Worm (Caenorhabditis elegans) whole organism, L4 larva: ENCODE measurements around the gene str-99.
A peak's percentile ranks its signal among the peaks of the same experiment; 100 is the strongest.

Experiments used
- F26F4.8 ChIP-seq: fragments of 200-800 bp; sonication (Bioruptor generic); conservative IDR thresholded peaks from 2 replicates; pipeline ENCODE4 v1.3.6; 2022; ENCODE audit warnings: missing genetic modification characterization, missing compliant biosample characterization
- F37D6.2 ChIP-seq: sonication (generic microtip); optimal IDR thresholded peaks from 2 replicates; lab custom pipeline; 2016; ENCODE audit warnings: mild to moderate bottlenecking, missing genetic modification characterization, missing compliant biosample characterization
- F44E2.7 ChIP-seq: fragments of 200-800 bp; sonication (Bioruptor generic); IDR thresholded peaks from 2 replicates; pipeline ENCODE4 v2.1.2; 2022; ENCODE audit warnings: missing genetic modification characterization, missing compliant biosample characterization
- R02D3.7 ChIP-seq: fragments of 150-350 bp; sonication (generic microtip); optimal IDR thresholded peaks from 3 replicates; lab custom pipeline; 2014; ENCODE audit warnings: missing biosample characterization, missing genetic modification characterization
- Y48G9A.11 ChIP-seq: fragments of 200-800 bp; sonication (Bioruptor generic); IDR thresholded peaks from 2 replicates; pipeline ENCODE4 v1.3.6; 2022; ENCODE audit warnings: missing genetic modification reagents, missing genetic modification characterization, missing compliant biosample characterization
- ceh-62 ChIP-seq: sonication (generic microtip); optimal IDR thresholded peaks from 2 replicates; lab custom pipeline; 2017; ENCODE audit warnings: missing biosample characterization, missing genetic modification characterization
- daf-16 ChIP-seq, 3 experiments: sonication (generic microtip); optimal IDR thresholded peaks; 2 replicates each; lab custom pipeline; 2016 to 2017; ENCODE audit warnings: missing genetic modification characterization in 3 of 3, missing genetic modification reagents in 3 of 3, mild to moderate bottlenecking in 2 of 3, missing compliant biosample characterization in 2 of 3, missing biosample characterization in 1 of 3, moderate library complexity in 1 of 3
- dmd-8 ChIP-seq: fragments of 200-800 bp; sonication (Bioruptor generic); IDR thresholded peaks from 2 replicates; pipeline ENCODE4 v1.3.6; 2022; ENCODE audit warnings: missing genetic modification characterization, missing compliant biosample characterization
- dve-1 ChIP-seq: sonication (generic microtip); optimal IDR thresholded peaks from 2 replicates; lab custom pipeline; 2017; ENCODE audit warnings: antibody characterized with exemption, mild to moderate bottlenecking, missing genetic modification characterization, missing compliant biosample characterization; ENCODE audit not compliant: insufficient read depth
- egl-27 ChIP-seq: sonication (generic microtip); optimal IDR thresholded peaks from 3 replicates; lab custom pipeline; 2017; ENCODE audit warnings: missing biosample characterization, missing genetic modification reagents, missing genetic modification characterization
- lsy-2 ChIP-seq, 2 experiments: fragments of 150-350 bp in 1 of 2; sonication (generic microtip) in 1 of 2; optimal IDR thresholded peaks; 2 replicates each; lab custom pipeline; 2014 to 2017; ENCODE audit warnings: missing biosample characterization in 2 of 2, missing genetic modification characterization in 2 of 2
- madf-5 ChIP-seq, 2 experiments: fragments of 200-800 bp; sonication (Bioruptor generic); IDR thresholded peaks; 2 replicates each; pipeline ENCODE4 v1.3.6; 2022; ENCODE audit warnings: missing compliant biosample characterization in 2 of 2, missing genetic modification characterization in 2 of 2
- nhr-25 ChIP-seq: sonication (generic microtip); optimal IDR thresholded peaks from 2 replicates; lab custom pipeline; 2017; ENCODE audit warnings: missing genetic modification characterization, mild to moderate bottlenecking, missing compliant biosample characterization, antibody characterized with exemption, moderate library complexity, borderline replicate concordance; ENCODE audit not compliant: insufficient read depth
- nhr-28 ChIP-seq: fragments of 150-350 bp; optimal IDR thresholded peaks from 2 replicates; lab custom pipeline; 2014; ENCODE audit warnings: missing biosample characterization, missing genetic modification characterization
- nhr-48 ChIP-seq: sonication (generic microtip); optimal IDR thresholded peaks from 2 replicates; lab custom pipeline; 2016; ENCODE audit warnings: mild to moderate bottlenecking, missing genetic modification characterization, missing compliant biosample characterization
- nhr-6 ChIP-seq: fragments of 150-350 bp; optimal IDR thresholded peaks from 2 replicates; lab custom pipeline; 2014; ENCODE audit warnings: missing biosample characterization, missing genetic modification characterization
- nhr-76 ChIP-seq: fragments of 150-350 bp; optimal IDR thresholded peaks from 2 replicates; lab custom pipeline; 2014; ENCODE audit warnings: missing biosample characterization, missing genetic modification characterization
- nhr-77 ChIP-seq: fragments of 150-350 bp; optimal IDR thresholded peaks from 2 replicates; lab custom pipeline; 2014; ENCODE audit warnings: missing biosample characterization, missing genetic modification characterization
- pqm-1 ChIP-seq: sonication (generic microtip); optimal IDR thresholded peaks from 2 replicates; lab custom pipeline; 2017; ENCODE audit warnings: missing biosample characterization, missing genetic modification characterization
- saeg-2 ChIP-seq: fragments of 200-800 bp; sonication (Bioruptor generic); IDR thresholded peaks from 2 replicates; pipeline ENCODE4 v1.3.6; 2022; ENCODE audit warnings: missing genetic modification reagents, missing genetic modification characterization, missing compliant biosample characterization
- skn-1 ChIP-seq: fragments of 150-350 bp; optimal IDR thresholded peaks from 2 replicates; lab custom pipeline; 2014; ENCODE audit warnings: missing biosample characterization, missing genetic modification characterization
- snpc-4 ChIP-seq: fragments of 150-350 bp; optimal IDR thresholded peaks from 2 replicates; lab custom pipeline; 2014; ENCODE audit warnings: missing biosample characterization, missing genetic modification characterization
- unc-39 ChIP-seq: sonication (generic microtip); optimal IDR thresholded peaks from 2 replicates; lab custom pipeline; 2017; ENCODE audit warnings: missing biosample characterization, missing genetic modification characterization
- unc-62 ChIP-seq, 3 experiments: fragments of 150-350 bp in 1 of 3; sonication (generic microtip); optimal IDR thresholded peaks in 2 of 3; peaks in 1 of 3; 1 replicate in 1 of 3; 2 replicates in 2 of 3; lab custom pipeline; 2014 to 2017; ENCODE audit warnings: missing biosample characterization in 3 of 3, missing genetic modification characterization in 3 of 3, missing genetic modification reagents in 3 of 3, missing genotype in 1 of 3
- zag-1 ChIP-seq: fragments of 150-350 bp; optimal IDR thresholded peaks from 2 replicates; lab custom pipeline; 2014; ENCODE audit warnings: missing biosample characterization, missing genetic modification characterization

str-99 gene

ce11 chrV:16141071-16141470 is 17.2 kb downstream of the str-99 start, which contains the start of gene clc-32:
clc-32 (minus strand) TSS chrV:16141171.
- no peak for TF ChIP-seq unc-39

DNA sequence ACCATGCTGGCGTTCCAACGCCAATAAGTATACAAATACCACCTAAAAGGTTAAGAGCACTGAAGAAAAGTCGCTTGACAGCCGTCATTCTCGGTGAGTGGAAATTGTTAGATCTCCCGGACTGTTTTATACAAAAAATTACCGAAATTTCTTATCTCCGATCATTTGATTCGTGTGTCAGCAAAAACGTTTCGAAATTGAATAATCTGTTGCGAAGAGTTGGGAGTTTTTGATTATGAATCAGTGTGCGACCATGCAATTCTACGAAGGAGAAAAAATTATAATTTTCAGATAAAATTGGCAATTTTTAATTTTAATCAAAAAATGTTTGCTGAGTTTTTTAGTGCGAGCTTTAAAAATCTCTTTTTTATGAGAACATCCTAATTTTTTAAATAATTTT is 18.8 kb downstream of the str-99 start, which contains the start of gene clc-11:
Gene clc-11, minus strand, starts transcription at position 101 of the 400 bp plus-strand sequence.
- TF ChIP-seq nhr-48 (no peak), nhr-77 (no peak)
- TF ChIP-seq, all 104 proteins: peak for 0

- TF ChIP-seq nhr-76 (tag; lab: Kevin White, UChicago) (no peak), saeg-2 (GFP tag; lab: Robert Waterston, UW) (no peak), nhr-48 (no peak), zag-1 (tag; lab: Kevin White, UChicago) (no peak), F26F4.8 (GFP tag; lab: Robert Waterston, UW) (no peak), unc-62 (GFP tag; optimal IDR thresholded peaks at IDR 0.05 in 1 of 2; lab: Kevin White, UChicago) (no peak), unc-62 (tag; optimal IDR thresholded peaks at IDR 0.05; lab: Kevin White, UChicago) (no peak), skn-1 (no peak), snpc-4 (tag; lab: Kevin White, UChicago) (no peak), R02D3.7 (tag; lab: Kevin White, UChicago) (no peak), dmd-8 (GFP tag; lab: Robert Waterston, UW) (no peak), F37D6.2 (no peak), F44E2.7 (GFP tag; lab: Robert Waterston, UW) (no peak), nhr-6 (no peak)
Observed at ce11 chrV:16137043-16137442, 21.2 kb downstream of the str-99 start, which contains the start of gene F44G3.7. F44G3.7 (minus strand) TSS chrV:16137143.

ce11 chrV:16132705-16133104 is 25.6 kb downstream of the str-99 start, which contains the start of gene fbxa-144:
fbxa-144 (minus strand) TSS chrV:16132805.
- TF ChIP-seq ceh-62 (tag; lab: Kevin White, UChicago) (no peak), daf-16 (GFP tag; optimal IDR thresholded peaks at IDR 0.05; lab: Kevin White, UChicago) (no peak), daf-16 (tag; optimal IDR thresholded peaks at IDR 0.05; lab: Kevin White, UChicago) (no peak), lsy-2 (tag; optimal IDR thresholded peaks at IDR 0.05; lab: Kevin White, UChicago) (no peak)

DNA sequence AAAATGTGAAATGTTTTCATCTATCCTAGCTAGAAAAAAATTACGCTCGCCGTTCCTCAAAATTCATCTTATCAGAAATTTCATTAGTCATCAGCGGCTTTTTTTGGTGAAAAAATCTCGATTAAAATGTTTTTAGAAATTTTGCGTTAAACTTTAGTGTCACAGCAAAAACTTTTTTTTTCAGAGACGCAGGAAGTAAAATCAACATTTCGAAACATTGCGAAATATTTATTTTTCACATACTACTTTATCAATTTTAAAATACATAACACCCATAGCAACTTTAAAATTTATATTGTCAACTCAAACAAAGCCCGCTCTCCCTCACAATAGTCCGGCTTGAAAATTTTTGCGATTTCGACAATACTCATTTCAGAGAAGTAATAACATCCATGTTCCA is 26.1 kb downstream of the str-99 start:
- TF ChIP-seq unc-62 (GFP tag; optimal IDR thresholded peaks at IDR 0.05 in 1 of 2; lab: Kevin White, UChicago) (peak in 1 of 2 experiments; percentile 7), unc-62 (tag; optimal IDR thresholded peaks at IDR 0.05; lab: Kevin White, UChicago) (no peak), madf-5 (GFP tag; IDR thresholded peaks at IDR 0.05; lab: Robert Waterston, UW) (no peak)

ce11 chrV:16131249-16131648 is 27.0 kb downstream of the str-99 start, which contains the start of gene fbxa-142:
fbxa-142 (minus strand) TSS chrV:16131349.
- TF ChIP-seq unc-62 (GFP tag; optimal IDR thresholded peaks at IDR 0.05 in 1 of 2; lab: Kevin White, UChicago), result peak in 1 of 2 experiments; percentile 27
- TF ChIP-seq unc-62 (tag; optimal IDR thresholded peaks at IDR 0.05; lab: Kevin White, UChicago), result no peak
- TF ChIP-seq egl-27 (tag; lab: Kevin White, UChicago), result no peak
- TF ChIP-seq, all 104 proteins: peak for 1

DNA sequence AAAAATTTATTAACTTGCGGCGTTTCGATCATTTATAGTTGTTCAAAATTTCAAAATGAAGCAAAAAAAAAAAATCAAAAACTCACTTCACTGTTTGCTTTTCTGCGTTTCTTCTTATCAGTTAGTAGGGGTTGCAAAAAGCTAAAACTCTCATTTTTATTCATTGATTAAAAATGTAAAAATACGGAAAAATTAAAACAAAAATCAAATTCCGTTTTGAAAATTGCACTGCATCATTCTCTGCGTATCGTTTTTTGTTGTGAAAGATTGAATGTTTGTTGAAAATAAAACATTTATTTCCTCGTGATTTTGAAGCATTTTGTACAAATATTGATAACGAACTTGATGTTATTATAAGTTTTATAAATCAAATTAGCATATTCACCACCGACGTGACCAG is 29.2 kb downstream of the str-99 start:
- TF ChIP-seq pqm-1 (tag; lab: Kevin White, UChicago) (peak; percentile 78), dve-1 (tag; lab: Kevin White, UChicago) (peak; percentile 38), daf-16 (GFP tag; optimal IDR thresholded peaks at IDR 0.05; lab: Kevin White, UChicago) (no peak), daf-16 (tag; optimal IDR thresholded peaks at IDR 0.05; lab: Kevin White, UChicago) (peak; percentile 38), Y48G9A.11 (GFP tag; lab: Robert Waterston, UW) (no peak)

DNA sequence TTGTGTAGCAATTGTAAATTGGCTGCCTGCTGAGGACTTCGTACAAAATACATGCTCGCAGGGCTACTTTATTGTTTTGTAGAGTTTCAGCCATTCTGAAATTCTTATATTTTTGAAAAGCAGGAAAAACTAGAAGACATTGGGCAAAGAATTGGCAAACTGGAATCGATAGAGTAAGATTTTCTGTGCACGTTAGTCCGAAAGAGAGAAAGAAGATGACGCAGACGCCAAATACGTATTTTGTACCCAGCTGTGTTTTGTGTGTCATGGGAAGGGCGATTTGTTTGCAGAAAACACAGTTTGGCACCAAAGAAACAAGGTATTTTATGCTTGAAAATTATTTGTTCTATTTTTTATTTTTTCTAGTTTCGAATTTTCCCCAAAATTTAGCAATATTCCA is 30.9 kb downstream of the str-99 start, which contains the start of gene fbxa-143:
Gene fbxa-143, minus strand, starts transcription at position 101 of the 400 bp plus-strand sequence.
- TF ChIP-seq nhr-28 (tag; lab: Kevin White, UChicago) (peak; percentile 48), nhr-25 (no peak)
